Worm (Caenorhabditis elegans): ENCODE results near the gene srsx-10.

- TF ChIP-seq R02D3.7 (tag; optimal IDR thresholded peaks at IDR 0.05) (no peak), egl-43 (GFP tag; IDR thresholded peaks at IDR 0.05) (no peak), zag-1 (tag; optimal IDR thresholded peaks at IDR 0.05) (no peak), Y5F2A.4 (GFP tag; optimal IDR thresholded peaks at IDR 0.05) (no peak), lsy-2 (tag; optimal IDR thresholded peaks at IDR 0.05) (no peak), T26A8.4 (GFP tag; IDR thresholded peaks at IDR 0.05) (no peak), ctbp-1 (GFP tag; IDR thresholded peaks at IDR 0.05) (no peak), snpc-4 (tag; optimal IDR thresholded peaks at IDR 0.05) (no peak), ama-1 (optimal IDR thresholded peaks at IDR 0.05) (no peak), F49E8.2 (tag; optimal IDR thresholded peaks at IDR 0.05; ENCODE audit: borderline replicate concordance) (no peak), lim-7 (GFP tag; IDR thresholded peaks at IDR 0.05) (no peak)
These were observed 17.0 kb downstream of the srsx-10 start for ce11 chrV:4957619-4958018.

All from whole organism, L4 larva.